Worm (Caenorhabditis elegans) whole organism, mixed stage, embryonic: ENCODE data around the gene H01G02.4.

Experiments
- elt-1 ChIP-seq: sonication (generic microtip); optimal IDR thresholded peaks from 2 replicates; lab custom pipeline; 2017; ENCODE audit warnings: missing genetic modification characterization, mild to moderate bottlenecking, missing compliant biosample characterization, antibody characterized with exemption, moderate library complexity, borderline replicate concordance; ENCODE audit not compliant: insufficient read depth
- snpc-4 ChIP-seq: fragments of 150-350 bp; optimal IDR thresholded peaks from 2 replicates; lab custom pipeline; 2014; ENCODE audit warnings: missing biosample characterization, missing genetic modification characterization
- unc-62 ChIP-seq: fragments of 150-350 bp; optimal IDR thresholded peaks from 2 replicates; lab custom pipeline; 2014; ENCODE audit warnings: missing biosample characterization, missing genetic modification reagents, missing genetic modification characterization
- ztf-11 ChIP-seq: fragments of 150-350 bp; optimal IDR thresholded peaks from 2 replicates; lab custom pipeline; 2014; ENCODE audit warnings: missing biosample characterization, missing genetic modification characterization

DNA sequence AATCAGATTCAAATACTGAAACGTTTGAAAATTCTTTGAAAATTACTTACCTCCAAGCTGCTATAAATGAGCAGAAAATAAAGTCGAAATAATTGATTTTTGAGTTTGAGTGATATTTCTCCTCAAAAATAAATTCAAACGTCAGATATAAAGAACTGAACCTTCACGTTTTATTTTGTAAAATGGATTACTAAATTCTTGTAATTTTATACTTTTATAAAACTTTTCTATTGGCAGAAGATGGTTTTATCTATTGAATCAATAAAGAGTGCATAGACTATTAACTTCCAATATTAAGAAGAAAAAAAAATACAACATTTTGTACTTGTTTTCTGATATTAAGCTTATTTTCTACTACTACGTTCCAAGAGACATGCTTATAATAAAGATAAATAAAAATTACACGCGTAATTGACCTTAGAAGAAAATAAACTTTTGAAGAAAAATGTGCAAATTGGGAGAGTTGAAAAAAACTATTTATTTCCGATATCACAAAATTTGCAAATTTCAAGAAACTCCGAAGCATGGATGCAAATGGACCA, 44.9 kb upstream of the H01G02.4 start, which contains the start of the genes F38H4.6 and F38H4.4:
- TF ChIP-seq snpc-4 (tag; lab: Kevin White, UChicago), result no peak
- no peak for TF ChIP-seq elt-1
- no peak for TF ChIP-seq ztf-11 (tag; lab: Kevin White, UChicago)
- no peak for TF ChIP-seq unc-62 (GFP tag; lab: Kevin White, UChicago)
